Fruit fly (Drosophila melanogaster) whole organism, pupa: ENCODE measurements around the gene CG11069.

Source experiments
- CG12605 ChIP-seq: fragments of 200-800 bp; sonication (Bioruptor generic); IDR thresholded peaks from 2 replicates; pipeline ENCODE4 v1.3.6; 2022; ENCODE audit warnings: missing biosample characterization, missing genetic modification characterization
- CG13204 ChIP-seq: fragments of 200-800 bp; sonication (Bioruptor generic); optimal IDR thresholded peaks from 2 replicates; lab custom pipeline; 2018; ENCODE audit warnings: missing biosample characterization, mild to moderate bottlenecking, missing genetic modification characterization, moderate library complexity
- CG34367 ChIP-seq: fragments of 200-800 bp; sonication (Bioruptor generic); optimal IDR thresholded peaks from 2 replicates; lab custom pipeline; 2018; ENCODE audit warnings: missing biosample characterization, mild to moderate bottlenecking, missing genetic modification characterization

- TF ChIP-seq CG13204 (GFP tag; lab: Kevin White, UChicago), result no peak
- no peak for TF ChIP-seq CG12605
- TF ChIP-seq CG34367, result no peak
Measured at dm6 chr3R:24924916-24925315, 30.4 kb downstream of the CG11069 start, which contains the start of gene Trf4-2.
